Worm (Caenorhabditis elegans) whole organism, early embryonic: Measurements from ENCODE around the gene oac-29.

ENCODE experiments used
- ets-7 ChIP-seq: sonication (generic microtip); optimal IDR thresholded peaks from 2 replicates; lab custom pipeline; 2016; ENCODE audit warnings: missing genotype, missing genetic modification characterization, missing compliant biosample characterization
- hnd-1 ChIP-seq: sonication (generic microtip); optimal IDR thresholded peaks from 2 replicates; lab custom pipeline; 2016; ENCODE audit warnings: missing genetic modification characterization, missing compliant biosample characterization
- pes-1 ChIP-seq: fragments of 200-800 bp; sonication (Bioruptor generic); IDR thresholded peaks from 2 replicates; pipeline ENCODE4 v1.3.6; 2022; ENCODE audit warnings: missing genetic modification reagents, missing genetic modification characterization, missing compliant biosample characterization
- sea-1 ChIP-seq: fragments of 200-800 bp; sonication (Bioruptor generic); conservative IDR thresholded peaks from 2 replicates; pipeline ENCODE4 v1.3.6; 2022; ENCODE audit warnings: missing genetic modification characterization, missing compliant biosample characterization

DNA sequence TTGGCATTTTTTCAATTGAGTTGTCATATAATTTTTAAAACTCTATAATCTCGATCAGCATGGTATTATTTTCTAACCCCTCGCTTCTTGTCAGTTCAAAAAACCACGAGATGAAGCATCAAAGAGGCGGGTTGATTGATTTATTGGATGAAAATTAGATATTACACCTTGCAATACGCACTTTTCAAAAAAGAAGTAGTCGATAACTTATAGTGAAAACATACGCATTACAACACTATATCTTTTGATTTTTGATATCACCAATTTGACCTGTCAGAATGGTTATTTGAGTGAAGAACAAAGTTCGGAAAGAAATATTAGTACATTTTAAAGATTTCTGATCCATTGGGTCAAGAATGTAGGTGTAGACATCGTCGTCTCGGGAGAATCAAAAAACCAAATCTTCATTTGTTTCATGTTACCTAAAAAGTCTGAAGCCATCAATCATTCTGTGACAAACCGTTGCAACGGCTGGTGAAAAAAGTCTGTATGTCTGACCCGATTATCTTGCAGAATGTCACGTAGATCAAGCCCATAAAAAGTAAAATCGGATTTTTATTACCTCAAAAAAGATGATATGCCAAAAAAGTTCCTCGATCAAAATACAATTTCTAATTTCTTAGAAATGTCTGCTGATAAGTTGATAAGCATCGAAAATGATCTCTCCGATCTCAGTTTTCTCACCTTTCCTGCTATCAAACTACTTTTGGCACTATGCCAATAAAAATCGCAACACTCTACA is 17.8 kb upstream of the oac-29 start:
- TF ChIP-seq pes-1 (GFP tag; lab: Robert Waterston, UW): no peak
- no peak for TF ChIP-seq ets-7 (tag; lab: Kevin White, UChicago)
- TF ChIP-seq sea-1 (GFP tag; lab: Robert Waterston, UW): no peak
- no peak for TF ChIP-seq hnd-1
